Fruit fly (Drosophila melanogaster) whole organism, embryonic: ENCODE measurements around the gene CG11353.

ENCODE experiments used
- CG10431 ChIP-seq: fragments of 200-800 bp; sonication (Bioruptor generic); optimal IDR thresholded peaks from 3 replicates; lab custom pipeline; 2018; ENCODE audit warnings: missing biosample characterization, mild to moderate bottlenecking, missing genetic modification characterization
- CG11093 ChIP-seq: fragments of 200-800 bp; sonication (Bioruptor generic); IDR thresholded peaks from 3 replicates; pipeline ENCODE4 v1.3.6; 2022; ENCODE audit warnings: missing biosample characterization, missing genetic modification characterization
- CG12236 ChIP-seq: fragments of 200-800 bp; sonication (Bioruptor generic); optimal IDR thresholded peaks from 2 replicates; lab custom pipeline; 2016; ENCODE audit warnings: missing biosample characterization, missing genetic modification characterization
- CG12659 ChIP-seq: fragments of 200-800 bp; sonication (Bioruptor generic); optimal IDR thresholded peaks from 3 replicates; lab custom pipeline; 2017; ENCODE audit warnings: mild to moderate bottlenecking, missing biosample characterization, missing genetic modification reagents, missing genetic modification characterization
- CG14965 ChIP-seq: fragments of 200-800 bp; sonication (Bioruptor generic); optimal IDR thresholded peaks from 2 replicates; lab custom pipeline; 2016; ENCODE audit warnings: missing biosample characterization, missing genetic modification characterization, borderline replicate concordance
- CG1603 ChIP-seq: fragments of 200-800 bp; sonication (Bioruptor generic); optimal IDR thresholded peaks from 2 replicates; lab custom pipeline; 2019; ENCODE audit warnings: missing biosample characterization, mild to moderate bottlenecking, missing genetic modification characterization, moderate library complexity
- CG17359 ChIP-seq: fragments of 200-800 bp; sonication (Bioruptor generic); optimal IDR thresholded peaks from 3 replicates; lab custom pipeline; 2018; ENCODE audit warnings: missing biosample characterization, mild to moderate bottlenecking, missing genetic modification characterization, moderate library complexity
- CG18011 ChIP-seq: fragments of 200-800 bp; sonication (Bioruptor generic); optimal IDR thresholded peaks from 2 replicates; lab custom pipeline; 2017; ENCODE audit warnings: missing biosample characterization, missing genetic modification characterization, mild to moderate bottlenecking, moderate library complexity, missing genotype
- CG18599 ChIP-seq: fragments of 200-800 bp; sonication (Bioruptor generic); optimal IDR thresholded peaks from 3 replicates; lab custom pipeline; 2017; ENCODE audit warnings: missing biosample characterization, missing genetic modification characterization, mild to moderate bottlenecking, moderate library complexity, missing genetic modification reagents
- CG18764 ChIP-seq: fragments of 200-800 bp; sonication (Bioruptor generic); optimal IDR thresholded peaks from 3 replicates; lab custom pipeline; 2016; ENCODE audit warnings: missing biosample characterization, missing genetic modification characterization
- CG2116 ChIP-seq: fragments of 200-800 bp; sonication (Bioruptor generic); optimal IDR thresholded peaks from 3 replicates; lab custom pipeline; 2018; ENCODE audit warnings: missing biosample characterization, mild to moderate bottlenecking, missing genetic modification characterization
- CG2889 ChIP-seq: fragments of 200-800 bp; sonication (Bioruptor generic); IDR thresholded peaks from 3 replicates; pipeline ENCODE4 v1.3.6; 2022; ENCODE audit warnings: missing biosample characterization, missing genetic modification characterization
- CG31365 ChIP-seq: fragments of 200-800 bp; sonication (Bioruptor generic); optimal IDR thresholded peaks from 2 replicates; lab custom pipeline; 2018; ENCODE audit warnings: missing biosample characterization, mild to moderate bottlenecking, missing genetic modification characterization
- CG3163 ChIP-seq: fragments of 200-800 bp; sonication (Bioruptor generic); optimal IDR thresholded peaks from 3 replicates; lab custom pipeline; 2016; ENCODE audit warnings: missing biosample characterization, missing genetic modification characterization
- CG33557 ChIP-seq: fragments of 200-800 bp; sonication (Bioruptor generic); optimal IDR thresholded peaks from 2 replicates; lab custom pipeline; 2019; ENCODE audit warnings: missing biosample characterization, mild to moderate bottlenecking, missing genetic modification characterization, moderate library complexity
- CG4282 ChIP-seq: fragments of 200-800 bp; sonication (Bioruptor generic); optimal IDR thresholded peaks from 2 replicates; lab custom pipeline; 2016; ENCODE audit warnings: missing biosample characterization, missing genetic modification characterization
- CG4328 ChIP-seq: fragments of 200-800 bp; sonication (Bioruptor generic); optimal IDR thresholded peaks from 3 replicates; lab custom pipeline; 2017; ENCODE audit warnings: missing biosample characterization, missing genetic modification reagents, missing genetic modification characterization
- CG43689 ChIP-seq: fragments of 200-800 bp; sonication (Bioruptor generic); IDR thresholded peaks from 2 replicates; pipeline ENCODE4 v1.3.6; 2022; ENCODE audit warnings: missing biosample characterization, missing genetic modification characterization
- CG6272 ChIP-seq: fragments of 200-800 bp; sonication (Bioruptor generic); IDR thresholded peaks from 2 replicates; pipeline ENCODE4 v1.3.6; 2022; ENCODE audit warnings: missing biosample characterization, missing genetic modification characterization
- CG6689 ChIP-seq: fragments of 200-800 bp; sonication (Bioruptor generic); IDR thresholded peaks from 2 replicates; pipeline ENCODE4 v1.3.6; 2022; ENCODE audit warnings: missing biosample characterization, missing genetic modification characterization
- CG7357 ChIP-seq: fragments of 200-800 bp; sonication (Bioruptor generic); IDR thresholded peaks from 3 replicates; pipeline ENCODE4 v1.3.6; 2022; ENCODE audit warnings: missing biosample characterization, missing genetic modification characterization
- CG7745 ChIP-seq: fragments of 200-800 bp; sonication (Bioruptor generic); optimal IDR thresholded peaks from 2 replicates; lab custom pipeline; 2018; ENCODE audit warnings: missing biosample characterization, mild to moderate bottlenecking, missing genetic modification characterization, moderate library complexity
- CG8359 ChIP-seq: fragments of 200-800 bp; sonication (Bioruptor generic); optimal IDR thresholded peaks from 2 replicates; lab custom pipeline; 2017; ENCODE audit warnings: missing biosample characterization, mild to moderate bottlenecking, missing genetic modification characterization, borderline replicate concordance
- CG9437 ChIP-seq: fragments of 200-800 bp; sonication (Bioruptor generic); optimal IDR thresholded peaks from 2 replicates; lab custom pipeline; 2018; ENCODE audit warnings: missing biosample characterization, mild to moderate bottlenecking, missing genetic modification characterization
- CTCF ChIP-seq: fragments of 200-800 bp; sonication (Bioruptor generic); optimal IDR thresholded peaks from 2 replicates; lab custom pipeline; 2017; ENCODE audit warnings: missing biosample characterization, mild to moderate bottlenecking, missing genetic modification characterization, moderate library complexity
- Dbx ChIP-seq: fragments of 200-800 bp; sonication (Bioruptor generic); IDR thresholded peaks from 3 replicates; pipeline ENCODE4 v1.3.6; 2022; ENCODE audit warnings: missing biosample characterization, missing genetic modification characterization
- Dref ChIP-seq: fragments of 200-800 bp; sonication (Bioruptor generic); IDR thresholded peaks from 2 replicates; pipeline ENCODE4 v1.3.6; 2022; ENCODE audit warnings: missing biosample characterization, missing genetic modification characterization
- HLH3B ChIP-seq: fragments of 200-800 bp; sonication (Bioruptor generic); IDR thresholded peaks from 2 replicates; pipeline ENCODE4 v1.3.6; 2022; ENCODE audit warnings: missing biosample characterization, missing genetic modification characterization
- Med ChIP-seq: fragments of 200-800 bp; sonication (Bioruptor generic); peaks from one replicate; lab custom pipeline; 2016; ENCODE audit warnings: missing biosample characterization, missing genetic modification characterization, mild to moderate bottlenecking, inconsistent platforms, moderate library complexity
- NFAT ChIP-seq: fragments of 200-800 bp; sonication (Bioruptor generic); IDR thresholded peaks from 2 replicates; pipeline ENCODE4 v1.3.6; 2022; ENCODE audit warnings: missing biosample characterization, missing genetic modification characterization
- Nf-YB ChIP-seq: fragments of 200-800 bp; sonication (Bioruptor generic); optimal IDR thresholded peaks from 3 replicates; lab custom pipeline; 2019; ENCODE audit warnings: missing biosample characterization, mild to moderate bottlenecking, missing genetic modification characterization, moderate library complexity
- Oaz ChIP-seq: fragments of 200-800 bp; sonication (Bioruptor generic); IDR thresholded peaks from 2 replicates; pipeline ENCODE4 v1.3.6; 2022; ENCODE audit warnings: missing biosample characterization, missing genetic modification characterization
- Rfx ChIP-seq: fragments of 200-800 bp; sonication (Bioruptor generic); IDR thresholded peaks from 2 replicates; pipeline ENCODE4 v1.3.6; 2022; ENCODE audit warnings: missing biosample characterization, missing genetic modification characterization
- Xbp1 ChIP-seq: fragments of 200-800 bp; sonication (Bioruptor generic); optimal IDR thresholded peaks from 3 replicates; lab custom pipeline; 2016; ENCODE audit warnings: missing biosample characterization, mild to moderate bottlenecking, missing genetic modification characterization
- az2 ChIP-seq: fragments of 200-800 bp; sonication (Bioruptor generic); optimal IDR thresholded peaks from 3 replicates; lab custom pipeline; 2016; ENCODE audit warnings: missing biosample characterization, missing genetic modification characterization
- cg ChIP-seq: fragments of 200-800 bp; sonication (Bioruptor generic); optimal IDR thresholded peaks from 3 replicates; lab custom pipeline; 2019; ENCODE audit warnings: missing biosample characterization, mild to moderate bottlenecking, missing genetic modification characterization, moderate library complexity
- ci ChIP-seq: fragments of 200-800 bp; sonication (Bioruptor generic); IDR thresholded peaks from 3 replicates; pipeline ENCODE4 v1.3.6; 2022; ENCODE audit warnings: missing biosample characterization, missing genetic modification characterization
- disco-r ChIP-seq: fragments of 200-800 bp; sonication (Bioruptor generic); optimal IDR thresholded peaks from 2 replicates; lab custom pipeline; 2016; ENCODE audit warnings: missing biosample characterization, missing genetic modification characterization
- eve ChIP-seq, 2 experiments: fragments of >200 bp; optimal IDR thresholded peaks; 2 replicates each; lab custom pipeline; 2017; ENCODE audit warnings: missing biosample characterization in 2 of 2, missing genetic modification characterization in 2 of 2
- fd102C ChIP-seq: fragments of 200-800 bp; sonication (Bioruptor generic); optimal IDR thresholded peaks from 2 replicates; lab custom pipeline; 2018; ENCODE audit warnings: missing biosample characterization, mild to moderate bottlenecking, missing genetic modification characterization, moderate library complexity
- her ChIP-seq: fragments of 200-800 bp; sonication (Bioruptor generic); optimal IDR thresholded peaks from 2 replicates; lab custom pipeline; 2016; ENCODE audit warnings: missing biosample characterization, missing genetic modification characterization
- insv ChIP-seq, 2 experiments: fragments of 200-800 bp; sonication (Bioruptor generic); optimal IDR thresholded peaks; 3 replicates each; lab custom pipeline; 2016 to 2018; ENCODE audit warnings: missing biosample characterization in 2 of 2, missing genetic modification characterization in 2 of 2
- jing ChIP-seq: fragments of 200-800 bp; sonication (Bioruptor generic); optimal IDR thresholded peaks from 2 replicates; lab custom pipeline; 2018; ENCODE audit warnings: missing biosample characterization, mild to moderate bottlenecking, missing genetic modification characterization
- knrl ChIP-seq: fragments of 200-800 bp; sonication (Bioruptor generic); IDR thresholded peaks from 3 replicates; pipeline ENCODE4 v1.3.6; 2022; ENCODE audit warnings: missing biosample characterization, missing genetic modification characterization; ENCODE audit not compliant: partially characterized antibody
- otp ChIP-seq: fragments of 200-800 bp; sonication (Bioruptor generic); IDR thresholded peaks from 3 replicates; pipeline ENCODE4, ENCODE4 v1.3.6; 2022; ENCODE audit warnings: missing biosample characterization, missing genetic modification characterization
- p53 ChIP-seq: fragments of 200-800 bp; sonication (Bioruptor generic); optimal IDR thresholded peaks from 2 replicates; lab custom pipeline; 2016; ENCODE audit warnings: missing biosample characterization, missing genetic modification characterization
- sc ChIP-seq, 3 experiments: fragments of >200 bp in 2 of 3; fragments of 200-800 bp in 1 of 3; sonication (Bioruptor generic) in 1 of 3; optimal IDR thresholded peaks; 2 replicates in 2 of 3; 3 replicates in 1 of 3; lab custom pipeline; 2017; ENCODE audit warnings: mild to moderate bottlenecking in 1 of 3, missing biosample characterization in 1 of 3, missing genetic modification characterization in 1 of 3, missing genetic modification reagents in 1 of 3
- slou ChIP-seq: fragments of 200-800 bp; sonication (Bioruptor generic); optimal IDR thresholded peaks from 3 replicates; lab custom pipeline; 2016; ENCODE audit warnings: missing biosample characterization, missing genetic modification characterization
- tgo ChIP-seq: fragments of 200-800 bp; sonication (Bioruptor generic); IDR thresholded peaks from 3 replicates; pipeline ENCODE4 v1.3.6; 2022; ENCODE audit warnings: missing biosample characterization, missing genetic modification characterization
- tna ChIP-seq: fragments of 200-800 bp; sonication (Bioruptor generic); IDR thresholded peaks from 2 replicates; pipeline ENCODE4 v1.3.6; 2022; ENCODE audit warnings: missing biosample characterization, missing genetic modification characterization; ENCODE audit not compliant: partially characterized antibody
- trh ChIP-seq: fragments of 200-800 bp; sonication (Bioruptor generic); optimal IDR thresholded peaks from 2 replicates; lab custom pipeline; 2016; ENCODE audit warnings: missing biosample characterization, missing genetic modification characterization
- tx ChIP-seq: fragments of 200-800 bp; sonication (Bioruptor generic); optimal IDR thresholded peaks from 2 replicates; lab custom pipeline; 2016; ENCODE audit warnings: missing biosample characterization, missing genetic modification characterization

CG11353 gene

dm6 chr3L:4546650-4547049 lies 13.7 kb downstream of the CG11353 start (continued):
- TF ChIP-seq CG18599 (GFP tag; lab: Kevin White, UChicago) (peak; percentile 56), sc (optimal IDR thresholded peaks at IDR 0.05; lab: Kevin White, UChicago) (no peak), sc (GFP tag; optimal IDR thresholded peaks at IDR 0.05; lab: Kevin White, UChicago) (peak; percentile 36), CG33557 (GFP tag; lab: Kevin White, UChicago) (peak; percentile 81), CG2116 (GFP tag; lab: Kevin White, UChicago) (peak; percentile 28), eve (GFP tag; optimal IDR thresholded peaks at IDR 0.05; lab: Kevin White, UChicago) (peak in 1 of 2 experiments; percentile 70), tgo (no peak), p53 (no peak), Xbp1 (GFP tag; lab: Kevin White, UChicago) (peak; percentile 52), Oaz (GFP tag; lab: Robert Waterston, UW) (no peak), her (GFP tag; lab: Kevin White, UChicago) (no peak), CG12236 (GFP tag; lab: Kevin White, UChicago) (no peak), CG18764 (peak; percentile 38), Rfx (GFP tag; lab: Robert Waterston, UW) (no peak), tx (GFP tag; lab: Kevin White, UChicago) (no peak), CG12659 (GFP tag; lab: Kevin White, UChicago) (peak; percentile 11), jing (GFP tag; lab: Kevin White, UChicago) (peak; percentile 24), cg (GFP tag; lab: Kevin White, UChicago) (no peak), CG1603 (tag; lab: Kevin White, UChicago) (peak; percentile 70), CG4282 (no peak), knrl (GFP tag; lab: Robert Waterston, UW) (no peak), az2 (GFP tag; lab: Kevin White, UChicago) (peak; percentile 68), CG6272 (GFP tag; lab: Robert Waterston, UW) (no peak), fd102C (GFP tag; lab: Kevin White, UChicago) (peak; percentile 81), CG17359 (tag; lab: Kevin White, UChicago) (peak; percentile 62), disco-r (no peak), slou (GFP tag; lab: Kevin White, UChicago) (no peak), otp (GFP tag; lab: Robert Waterston, UW) (peak; percentile 62; the same call in 1 of the 3 replicates), insv (GFP tag; optimal IDR thresholded peaks at IDR 0.05; lab: Kevin White, UChicago) (no peak), CG10431 (no peak), Med (GFP tag; lab: Kevin White, UChicago) (peak; percentile 74), CG18011 (GFP tag; lab: Kevin White, UChicago) (no peak), CG6689 (GFP tag; lab: Robert Waterston, UW) (peak; percentile 62), CG2889 (GFP tag; lab: Robert Waterston, UW) (no peak), CG11093 (GFP tag; lab: Robert Waterston, UW) (no peak), tna (GFP tag; lab: Robert Waterston, UW) (no peak), CG43689 (GFP tag; lab: Robert Waterston, UW) (no peak), CG31365 (tag; lab: Kevin White, UChicago) (no peak), CG3163 (GFP tag; lab: Kevin White, UChicago) (no peak), Dbx (GFP tag; lab: Robert Waterston, UW) (no peak), CG9437 (peak; percentile 40), CG7745 (no peak), Nf-YB (peak; percentile 50), Dref (GFP tag; lab: Robert Waterston, UW) (no peak), NFAT (GFP tag; lab: Robert Waterston, UW) (no peak), CG8359 (GFP tag; lab: Kevin White, UChicago) (peak; percentile 5), ci (GFP tag; lab: Robert Waterston, UW) (0 out of 3 replicates have a peak, but pooled peaks have one; percentile 20), HLH3B (GFP tag; lab: Robert Waterston, UW) (peak; percentile 64), trh (GFP tag; lab: Kevin White, UChicago) (no peak), CG7357 (GFP tag; lab: Robert Waterston, UW) (no peak), CTCF (GFP tag; lab: Kevin White, UChicago) (no peak), CG4328 (GFP tag; lab: Kevin White, UChicago) (no peak), CG14965 (no peak)
